Fruit fly (Drosophila melanogaster): ENCODE data around the gene MED11.

MED11 gene

DNA sequence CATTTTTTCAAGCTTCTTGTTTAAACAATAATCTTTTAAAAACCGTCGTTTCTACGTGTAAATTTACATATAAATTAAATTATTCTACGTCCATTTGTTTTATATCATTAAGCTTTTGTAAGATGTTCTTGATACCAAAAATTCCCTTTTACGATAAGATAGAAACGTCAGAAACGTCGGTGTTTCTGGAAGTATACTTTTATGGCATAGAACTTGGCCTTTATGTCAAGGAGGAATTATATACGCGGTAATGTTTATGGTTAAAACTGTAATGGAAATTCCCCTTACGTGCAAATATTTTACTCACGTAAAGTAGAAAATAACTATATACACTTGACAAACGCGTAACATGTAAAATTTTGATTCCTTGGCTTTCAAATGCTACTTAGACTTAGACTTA is 2.0 kb upstream of the MED11 start (continued):
- TF ChIP-seq otp (GFP tag; IDR thresholded peaks at IDR 0.05) (no peak), sr (GFP tag; IDR thresholded peaks at IDR 0.05) (no peak), CG3163 (GFP tag; optimal IDR thresholded peaks at IDR 0.05) (no peak), CG17385 (GFP tag; optimal IDR thresholded peaks at IDR 0.05) (no peak), sna (GFP tag; IDR thresholded peaks at IDR 0.05; ENCODE audit: partially characterized antibody) (no peak), usp (GFP tag; optimal IDR thresholded peaks at IDR 0.05) (no peak), dmrt11E (tag; optimal IDR thresholded peaks at IDR 0.05) (no peak), CG3726 (GFP tag; IDR thresholded peaks at IDR 0.05) (no peak), CG17568 (GFP tag; optimal IDR thresholded peaks at IDR 0.05) (peak; percentile 14), Lim3 (GFP tag; IDR thresholded peaks at IDR 0.05) (no peak), CG34376 (GFP tag; optimal IDR thresholded peaks at IDR 0.05) (no peak), Dll (GFP tag; IDR thresholded peaks at IDR 0.05; ENCODE audit: partially characterized antibody) (no peak), MBD-R2 (GFP tag; IDR thresholded peaks at IDR 0.05) (no peak), sisA (GFP tag; IDR thresholded peaks at IDR 0.05) (no peak), tx (GFP tag; optimal IDR thresholded peaks at IDR 0.05) (no peak), Poxn (GFP tag; IDR thresholded peaks at IDR 0.05) (no peak), NFAT (GFP tag; IDR thresholded peaks at IDR 0.05) (no peak), kay (GFP tag; optimal IDR thresholded peaks at IDR 0.05) (no peak), CG14710 (tag; optimal IDR thresholded peaks at IDR 0.05) (peak; percentile 30), CG13624 (GFP tag; optimal IDR thresholded peaks at IDR 0.05) (no peak), ewg (GFP tag; optimal IDR thresholded peaks at IDR 0.05) (no peak), BtbVII (GFP tag; optimal IDR thresholded peaks at IDR 0.05) (no peak), toy (GFP tag; IDR thresholded peaks at IDR 0.05) (no peak), Oaz (GFP tag; IDR thresholded peaks at IDR 0.05) (no peak), CG34224 (GFP tag; IDR thresholded peaks at IDR 0.05; ENCODE audit: partially characterized antibody) (no peak), CG2202 (tag; optimal IDR thresholded peaks at IDR 0.05) (no peak), H2.0 (GFP tag; IDR thresholded peaks at IDR 0.05) (no peak), CG11696 (GFP tag; IDR thresholded peaks at IDR 0.05) (no peak), CG12744 (GFP tag; optimal IDR thresholded peaks at IDR 0.05) (no peak), gfzf (GFP tag; optimal IDR thresholded peaks at IDR 0.05) (peak; percentile 10), mam (GFP tag; optimal IDR thresholded peaks at IDR 0.05) (no peak), CG12769 (tag; optimal IDR thresholded peaks at IDR 0.05) (no peak), CG7963 (GFP tag; IDR thresholded peaks at IDR 0.05; ENCODE audit: partially characterized antibody) (no peak), HLH54F (GFP tag; optimal IDR thresholded peaks at IDR 0.05) (no peak), cwo (GFP tag; optimal IDR thresholded peaks at IDR 0.05) (no peak), ap (GFP tag; IDR thresholded peaks at IDR 0.05) (no peak), dysf (GFP tag; IDR thresholded peaks at IDR 0.05) (no peak), Hey (tag; optimal IDR thresholded peaks at IDR 0.05) (no peak), Side (GFP tag; optimal IDR thresholded peaks at IDR 0.05) (no peak), sc (optimal IDR thresholded peaks at IDR 0.05) (no peak), sc (GFP tag; optimal IDR thresholded peaks at IDR 0.05) (no peak), CG5953 (GFP tag; IDR thresholded peaks at IDR 0.05) (no peak), CG10959 (GFP tag; IDR thresholded peaks at IDR 0.05) (no peak), Max (GFP tag; optimal IDR thresholded peaks at IDR 0.05) (no peak), lab (GFP tag; optimal IDR thresholded peaks at IDR 0.05) (no peak), CG13287 (GFP tag; IDR thresholded peaks at IDR 0.05; ENCODE audit: partially characterized antibody) (peak; percentile 36; the same call in 1 of the 2 replicates), schlank (tag; optimal IDR thresholded peaks at IDR 0.05) (no peak), jumu (GFP tag; optimal IDR thresholded peaks at IDR 0.05) (no peak), slou (GFP tag; optimal IDR thresholded peaks at IDR 0.05) (no peak), ase (GFP tag; IDR thresholded peaks at IDR 0.05) (no peak), onecut (GFP tag; IDR thresholded peaks at IDR 0.05) (no peak), sd (tag; optimal IDR thresholded peaks at IDR 0.05) (no peak), CG6272 (GFP tag; IDR thresholded peaks at IDR 0.05) (no peak)
